Worm (Caenorhabditis elegans): ENCODE results near the gene Y7A5A.10.

DNA sequence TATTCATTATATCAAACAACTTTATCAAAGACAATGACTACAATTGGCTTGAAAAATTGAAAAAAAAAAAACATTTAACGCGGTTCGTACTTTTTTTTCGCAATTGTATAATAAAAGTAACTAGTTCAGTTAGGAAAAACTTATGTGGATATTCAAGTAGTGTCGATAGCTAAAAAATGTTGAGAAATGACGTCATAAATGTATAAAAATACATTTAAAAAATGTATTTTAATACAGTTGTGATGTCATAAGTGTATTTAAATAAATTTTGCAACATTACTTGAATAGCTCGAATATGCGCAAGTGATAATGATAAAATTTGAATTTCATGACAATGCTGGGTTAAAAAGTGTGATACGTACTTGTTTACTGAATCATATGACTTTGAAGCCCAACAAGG lies 36.7 kb upstream of the Y7A5A.10 start:
- no peak for TF ChIP-seq ref-1 (GFP tag; conservative IDR thresholded peaks at IDR 0.05)
- TF ChIP-seq tab-1 (GFP tag; IDR thresholded peaks at IDR 0.05), result no peak
